Worm (Caenorhabditis elegans): ENCODE results near the gene C25H3.14.

DNA sequence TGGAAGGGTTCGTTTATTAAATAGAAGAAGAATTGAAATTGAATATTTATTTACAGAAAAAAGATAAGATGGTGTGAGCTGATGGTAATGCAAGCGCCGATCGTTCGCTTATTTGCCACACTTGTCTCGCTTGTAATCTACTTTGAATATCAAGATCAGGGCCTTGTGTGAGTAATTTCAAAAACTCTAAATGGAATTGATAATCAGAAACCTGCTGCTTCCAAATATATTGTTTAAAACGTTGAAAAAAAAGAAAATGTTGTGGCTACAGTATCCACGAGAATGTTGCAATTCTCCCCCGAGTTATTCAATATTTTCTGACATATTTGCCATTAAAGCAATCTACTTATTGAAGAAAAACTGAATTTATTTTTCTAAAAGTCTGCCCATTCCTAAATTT lies 15.9 kb downstream of the C25H3.14 start:
- no peak for TF ChIP-seq nhr-23 (tag; optimal IDR thresholded peaks at IDR 0.05)
- no peak for TF ChIP-seq ztf-4 (tag; optimal IDR thresholded peaks at IDR 0.05)
- TF ChIP-seq unc-62 (GFP tag; optimal IDR thresholded peaks at IDR 0.05) = no peak
- no peak for TF ChIP-seq F13H6.1 (tag; optimal IDR thresholded peaks at IDR 0.05)
- no peak for TF ChIP-seq aly-2 (tag; optimal IDR thresholded peaks at IDR 0.05)
- TF ChIP-seq egl-27 (tag; optimal IDR thresholded peaks at IDR 0.05) = no peak
